Worm (Caenorhabditis elegans) whole organism, L4 larva: ENCODE data around the gene col-38.

Source experiments
- D1046.2 ChIP-seq: fragments of 200-800 bp; sonication (Bioruptor generic); IDR thresholded peaks from 2 replicates; pipeline ENCODE4 v1.3.6; 2022; ENCODE audit warnings: missing genetic modification characterization, missing compliant biosample characterization
- F44E2.7 ChIP-seq: fragments of 200-800 bp; sonication (Bioruptor generic); IDR thresholded peaks from 2 replicates; pipeline ENCODE4 v2.1.2; 2022; ENCODE audit warnings: missing genetic modification characterization, missing compliant biosample characterization
- R02D3.7 ChIP-seq: fragments of 150-350 bp; sonication (generic microtip); optimal IDR thresholded peaks from 3 replicates; lab custom pipeline; 2014; ENCODE audit warnings: missing biosample characterization, missing genetic modification characterization
- T20F7.1 ChIP-seq: fragments of 200-800 bp; sonication (Bioruptor generic); optimal IDR thresholded peaks from 2 replicates; lab custom pipeline; 2018; ENCODE audit warnings: mild to moderate bottlenecking, missing genetic modification characterization, missing compliant biosample characterization
- Y105C5A.15 ChIP-seq: fragments of 200-800 bp; sonication (Bioruptor generic); IDR thresholded peaks from 2 replicates; pipeline ENCODE4 v1.3.6; 2022; ENCODE audit warnings: missing genetic modification characterization, missing compliant biosample characterization
- Y75B8A.6 ChIP-seq: fragments of 200-800 bp; sonication (Bioruptor generic); IDR thresholded peaks from 2 replicates; pipeline ENCODE4 v1.3.6; 2022; ENCODE audit warnings: missing genetic modification reagents, missing genetic modification characterization, missing compliant biosample characterization
- ZK337.2 ChIP-seq: fragments of 200-800 bp; sonication (Bioruptor generic); IDR thresholded peaks from 2 replicates; pipeline ENCODE4 v1.3.6; 2022; ENCODE audit warnings: missing genetic modification reagents, missing genetic modification characterization, missing compliant biosample characterization
- ZK546.5 ChIP-seq, 2 experiments: sonication (generic microtip); optimal IDR thresholded peaks; 2 replicates each; lab custom pipeline; 2017; ENCODE audit warnings: missing biosample characterization in 2 of 2, missing genetic modification characterization in 2 of 2
- aly-2 ChIP-seq: sonication (generic microtip); optimal IDR thresholded peaks from 2 replicates; lab custom pipeline; 2018; ENCODE audit warnings: missing biosample characterization, missing genetic modification characterization
- ama-1 ChIP-seq: fragments of 150-350 bp; optimal IDR thresholded peaks from 2 replicates; lab custom pipeline; 2014; ENCODE audit warnings: inconsistent platforms, mixed read lengths
- arid-1 ChIP-seq: fragments of 200-800 bp; sonication (Bioruptor generic); conservative IDR thresholded peaks from 2 replicates; pipeline ENCODE4 v1.3.6; 2022; ENCODE audit warnings: missing genetic modification reagents, missing genetic modification characterization, missing compliant biosample characterization
- ceh-28 ChIP-seq: fragments of 150-350 bp; optimal IDR thresholded peaks from 2 replicates; lab custom pipeline; 2014; ENCODE audit warnings: missing biosample characterization, missing genetic modification reagents, missing genetic modification characterization
- ceh-32 ChIP-seq: sonication (generic microtip); optimal IDR thresholded peaks from 2 replicates; lab custom pipeline; 2016; ENCODE audit warnings: mild to moderate bottlenecking, missing genetic modification characterization, missing compliant biosample characterization; ENCODE audit not compliant: poor library complexity
- ceh-82 ChIP-seq: sonication (generic microtip); optimal IDR thresholded peaks from 2 replicates; lab custom pipeline; 2017; ENCODE audit warnings: missing biosample characterization, missing genetic modification characterization
- ces-1 ChIP-seq: fragments of 150-350 bp; sonication (generic microtip); optimal IDR thresholded peaks from 4 replicates; lab custom pipeline; 2014; ENCODE audit warnings: missing biosample characterization, missing genetic modification reagents, missing genetic modification characterization
- dmd-6 ChIP-seq: fragments of 200-800 bp; sonication (Bioruptor generic); IDR thresholded peaks from 2 replicates; pipeline ENCODE4 v1.3.6; 2022; ENCODE audit warnings: missing genetic modification reagents, missing genetic modification characterization, missing compliant biosample characterization
- duxl-1 ChIP-seq: sonication (generic microtip); optimal IDR thresholded peaks from 2 replicates; lab custom pipeline; 2016; ENCODE audit warnings: mild to moderate bottlenecking, missing genetic modification characterization, moderate library complexity, missing compliant biosample characterization; ENCODE audit not compliant: poor library complexity
- dve-1 ChIP-seq: sonication (generic microtip); optimal IDR thresholded peaks from 2 replicates; lab custom pipeline; 2017; ENCODE audit warnings: antibody characterized with exemption, mild to moderate bottlenecking, missing genetic modification characterization, missing compliant biosample characterization; ENCODE audit not compliant: insufficient read depth
- egl-43 ChIP-seq: fragments of 200-800 bp; sonication (Bioruptor generic); IDR thresholded peaks from 2 replicates; pipeline ENCODE4 v1.3.6; 2022; ENCODE audit warnings: missing genetic modification reagents, missing genetic modification characterization, missing compliant biosample characterization
- fkh-10 ChIP-seq: fragments of 150-350 bp; optimal IDR thresholded peaks from 2 replicates; lab custom pipeline; 2014; ENCODE audit warnings: missing biosample characterization, missing genetic modification reagents, missing genetic modification characterization
- gei-8 ChIP-seq: fragments of 200-800 bp; sonication (Bioruptor generic); optimal IDR thresholded peaks from 2 replicates; lab custom pipeline; 2018; ENCODE audit warnings: mild to moderate bottlenecking, missing genetic modification characterization, missing compliant biosample characterization
- hif-1 ChIP-seq, 2 experiments: sonication (generic microtip); optimal IDR thresholded peaks; 2 replicates each; lab custom pipeline; 2016 to 2017; ENCODE audit warnings: missing compliant biosample characterization in 2 of 2, missing genetic modification characterization in 2 of 2, missing genetic modification reagents in 2 of 2, missing genotype in 2 of 2, mild to moderate bottlenecking in 1 of 2
- hlh-11 ChIP-seq: fragments of 200-800 bp; sonication (Bioruptor generic); optimal IDR thresholded peaks from 2 replicates; lab custom pipeline; 2018; ENCODE audit warnings: mild to moderate bottlenecking, missing genetic modification characterization, missing compliant biosample characterization
- hlh-30 ChIP-seq: sonication (generic microtip); optimal IDR thresholded peaks from 2 replicates; lab custom pipeline; 2017; ENCODE audit warnings: antibody characterized with exemption, mild to moderate bottlenecking, missing genetic modification characterization, missing compliant biosample characterization; ENCODE audit not compliant: insufficient read depth
- jun-1 ChIP-seq: fragments of 150-350 bp; optimal IDR thresholded peaks from 2 replicates; lab custom pipeline; 2014; ENCODE audit warnings: missing biosample characterization, missing genetic modification reagents, missing genetic modification characterization
- lim-7 ChIP-seq: fragments of 200-800 bp; sonication (Bioruptor generic); IDR thresholded peaks from 2 replicates; pipeline ENCODE4 v1.3.6; 2022; ENCODE audit warnings: missing genetic modification characterization, missing compliant biosample characterization
- lin-1 ChIP-seq: fragments of 200-800 bp; sonication (Bioruptor generic); IDR thresholded peaks from 2 replicates; pipeline ENCODE4 v1.3.6; 2022; ENCODE audit warnings: missing genetic modification reagents, missing genetic modification characterization, missing compliant biosample characterization
- lin-13 ChIP-seq: fragments of 150-350 bp; optimal IDR thresholded peaks from 2 replicates; lab custom pipeline; 2014; ENCODE audit warnings: missing biosample characterization, missing genetic modification reagents, missing genetic modification characterization
- lin-29 ChIP-seq: fragments of 200-800 bp; sonication (Bioruptor generic); IDR thresholded peaks from 2 replicates; pipeline ENCODE4 v1.3.6; 2022; ENCODE audit warnings: missing genetic modification reagents, missing genetic modification characterization, missing compliant biosample characterization
- lin-38 ChIP-seq: fragments of 200-800 bp; sonication (Bioruptor generic); IDR thresholded peaks from 2 replicates; pipeline ENCODE4 v1.3.6; 2022; ENCODE audit warnings: missing genetic modification reagents, missing genetic modification characterization, missing compliant biosample characterization
- lin-39 ChIP-seq: fragments of 150-350 bp; optimal IDR thresholded peaks from 2 replicates; lab custom pipeline; 2014; ENCODE audit warnings: missing biosample characterization, missing genetic modification reagents, missing genetic modification characterization
- lsy-2 ChIP-seq, 2 experiments: fragments of 150-350 bp in 1 of 2; sonication (generic microtip) in 1 of 2; optimal IDR thresholded peaks; 2 replicates each; lab custom pipeline; 2014 to 2017; ENCODE audit warnings: missing biosample characterization in 2 of 2, missing genetic modification characterization in 2 of 2
- madf-5 ChIP-seq, 2 experiments: fragments of 200-800 bp; sonication (Bioruptor generic); IDR thresholded peaks; 2 replicates each; pipeline ENCODE4 v1.3.6; 2022; ENCODE audit warnings: missing compliant biosample characterization in 2 of 2, missing genetic modification characterization in 2 of 2
- madf-9 ChIP-seq: fragments of 200-800 bp; sonication (Bioruptor generic); conservative IDR thresholded peaks from 2 replicates; pipeline ENCODE4 v1.3.6; 2022; ENCODE audit warnings: missing genetic modification reagents, missing genetic modification characterization, missing compliant biosample characterization
- mxl-3 ChIP-seq: fragments of 200-800 bp; sonication (Bioruptor generic); optimal IDR thresholded peaks from 2 replicates; lab custom pipeline; 2018; ENCODE audit warnings: mild to moderate bottlenecking, missing genetic modification characterization, missing compliant biosample characterization
- nhr-11 ChIP-seq: fragments of 150-350 bp; optimal IDR thresholded peaks from 2 replicates; lab custom pipeline; 2014; ENCODE audit warnings: missing biosample characterization, missing genetic modification characterization
- nhr-25 ChIP-seq: sonication (generic microtip); optimal IDR thresholded peaks from 2 replicates; lab custom pipeline; 2017; ENCODE audit warnings: missing genetic modification characterization, mild to moderate bottlenecking, missing compliant biosample characterization, antibody characterized with exemption, moderate library complexity, borderline replicate concordance; ENCODE audit not compliant: insufficient read depth
- nhr-41 ChIP-seq: fragments of 200-800 bp; sonication (Bioruptor generic); IDR thresholded peaks from 2 replicates; pipeline ENCODE4 v1.3.6; 2022; ENCODE audit warnings: missing genetic modification reagents, missing genetic modification characterization, missing compliant biosample characterization
- nhr-48 ChIP-seq: sonication (generic microtip); optimal IDR thresholded peaks from 2 replicates; lab custom pipeline; 2016; ENCODE audit warnings: mild to moderate bottlenecking, missing genetic modification characterization, missing compliant biosample characterization
- pqm-1 ChIP-seq: sonication (generic microtip); optimal IDR thresholded peaks from 2 replicates; lab custom pipeline; 2017; ENCODE audit warnings: missing biosample characterization, missing genetic modification characterization
- rbr-2 ChIP-seq: sonication (generic microtip); optimal IDR thresholded peaks from 2 replicates; lab custom pipeline; 2016; ENCODE audit warnings: missing genotype, missing genetic modification characterization, missing compliant biosample characterization
- saeg-2 ChIP-seq: fragments of 200-800 bp; sonication (Bioruptor generic); IDR thresholded peaks from 2 replicates; pipeline ENCODE4 v1.3.6; 2022; ENCODE audit warnings: missing genetic modification reagents, missing genetic modification characterization, missing compliant biosample characterization
- sdz-12 ChIP-seq: fragments of 200-800 bp; sonication (Bioruptor generic); optimal IDR thresholded peaks from 2 replicates; lab custom pipeline; 2018; ENCODE audit warnings: mild to moderate bottlenecking, missing genetic modification characterization, missing compliant biosample characterization
- set-16 ChIP-seq: fragments of 200-800 bp; sonication (Bioruptor generic); IDR thresholded peaks from 2 replicates; pipeline ENCODE4 v1.3.6; 2022; ENCODE audit warnings: missing genetic modification reagents, missing genetic modification characterization, missing compliant biosample characterization
- skn-1 ChIP-seq: fragments of 150-350 bp; optimal IDR thresholded peaks from 2 replicates; lab custom pipeline; 2014; ENCODE audit warnings: missing biosample characterization, missing genetic modification characterization
- snpc-1.2 ChIP-seq: fragments of 200-800 bp; sonication (Bioruptor generic); IDR thresholded peaks from 2 replicates; pipeline ENCODE4 v1.3.6; 2022; ENCODE audit warnings: missing genetic modification reagents, missing genetic modification characterization, missing compliant biosample characterization
- unc-130 ChIP-seq: sonication (generic microtip); optimal IDR thresholded peaks from 2 replicates; lab custom pipeline; 2016; ENCODE audit warnings: missing genetic modification reagents, missing genetic modification characterization, missing compliant biosample characterization
- zfp-2 ChIP-seq: sonication (generic microtip); optimal IDR thresholded peaks from 2 replicates; lab custom pipeline; 2016; ENCODE audit warnings: mild to moderate bottlenecking, missing genetic modification characterization, missing compliant biosample characterization
- zip-11 ChIP-seq: fragments of 200-800 bp; sonication (Bioruptor generic); IDR thresholded peaks from 2 replicates; pipeline ENCODE4 v1.3.6; 2022; ENCODE audit warnings: missing genetic modification characterization, missing compliant biosample characterization
- zip-2 ChIP-seq: fragments of 150-350 bp; optimal IDR thresholded peaks from 2 replicates; lab custom pipeline; 2014; ENCODE audit warnings: missing biosample characterization, missing genetic modification characterization

col-38 gene

DNA sequence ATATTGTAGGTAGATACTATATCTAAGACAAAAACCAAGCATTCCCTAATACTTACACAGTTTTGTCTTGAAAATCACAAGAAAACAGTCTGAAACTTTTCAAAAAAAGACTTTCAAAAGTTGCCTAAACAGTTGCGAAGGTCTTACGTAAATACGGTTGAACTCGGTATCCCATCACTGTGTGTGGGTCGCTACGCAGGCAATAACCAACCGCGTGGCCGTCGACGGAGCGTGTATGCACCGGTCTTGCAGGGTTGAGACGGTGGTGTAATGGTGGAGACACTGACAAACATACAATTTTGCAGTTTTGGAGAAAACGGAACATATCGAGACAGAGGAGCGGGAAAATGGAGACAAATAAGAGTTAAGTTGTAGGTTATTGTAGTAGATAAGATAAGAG is 7.7 kb downstream of the col-38 start, which contains the start of gene iff-2 (continued):
- TF ChIP-seq nhr-41 (GFP tag; lab: Robert Waterston, UW): peak; percentile 94
- peak; percentile 99 for TF ChIP-seq dmd-6 (GFP tag; lab: Robert Waterston, UW)
- peak; percentile 92 for TF ChIP-seq saeg-2
- peak; percentile 88 for TF ChIP-seq lin-29
- peak; percentile 68 for TF ChIP-seq ama-1 (lab: Kevin White, UChicago)
- TF ChIP-seq ZK337.2: peak; percentile 63; the same call in 1 of the 2 replicates
- peak; percentile 97 for TF ChIP-seq T20F7.1 (GFP tag; lab: Kevin White, UChicago)
- peak; percentile 97 for TF ChIP-seq nhr-25 (tag; lab: Kevin White, UChicago)
- no peak for TF ChIP-seq F44E2.7 (GFP tag; lab: Robert Waterston, UW)
- peak; percentile 50 for TF ChIP-seq R02D3.7 (tag; lab: Kevin White, UChicago)
- peak; percentile 68 for TF ChIP-seq ceh-32 (tag; lab: Kevin White, UChicago)
- no peak; the same call in 1 of the 2 replicates for TF ChIP-seq egl-43 (GFP tag; lab: Robert Waterston, UW)
- peak; percentile 89 for TF ChIP-seq zip-2 (tag; lab: Kevin White, UChicago)
- TF ChIP-seq nhr-48 (tag; lab: Kevin White, UChicago): peak; percentile 95
- TF ChIP-seq Y75B8A.6 (GFP tag; lab: Robert Waterston, UW): peak; percentile 96
- TF ChIP-seq hif-1 (tag; optimal IDR thresholded peaks at IDR 0.05; lab: Kevin White, UChicago): peak; percentile 88 to 96
- peak; percentile 41 for TF ChIP-seq ceh-28
- TF ChIP-seq rbr-2 (tag; lab: Kevin White, UChicago): peak; percentile 99
- TF ChIP-seq snpc-1.2 (GFP tag; lab: Robert Waterston, UW): no peak
- TF ChIP-seq hlh-11 (tag; lab: Kevin White, UChicago): peak; percentile 99
- peak; percentile 100 for TF ChIP-seq dve-1 (tag; lab: Kevin White, UChicago)
- TF ChIP-seq zfp-2 (tag; lab: Kevin White, UChicago): peak; percentile 100
- peak; percentile 51 for TF ChIP-seq unc-130 (GFP tag; lab: Kevin White, UChicago)
- peak; percentile 100 for TF ChIP-seq hlh-30 (tag; lab: Kevin White, UChicago)
- TF ChIP-seq lin-39 (tag; lab: Kevin White, UChicago): no peak
- TF ChIP-seq ceh-82: peak; percentile 12
- no peak for TF ChIP-seq Y105C5A.15 (GFP tag; lab: Robert Waterston, UW)
- TF ChIP-seq aly-2 (tag; lab: Kevin White, UChicago): peak; percentile 19
- peak in 1 of 2 experiments; percentile 89; a peak in 1 of 4 replicates for TF ChIP-seq madf-5 (GFP tag; IDR thresholded peaks at IDR 0.05; lab: Robert Waterston, UW)
- peak; percentile 47 to 92 for TF ChIP-seq ZK546.5 (tag; optimal IDR thresholded peaks at IDR 0.05; lab: Kevin White, UChicago)
- TF ChIP-seq skn-1 (tag; lab: Kevin White, UChicago): peak; percentile 95
- peak; percentile 97 for TF ChIP-seq arid-1 (GFP tag; lab: Robert Waterston, UW)
- TF ChIP-seq lim-7 (GFP tag; lab: Robert Waterston, UW): peak; percentile 70; the same call in 1 of the 2 replicates
- TF ChIP-seq nhr-11 (tag; lab: Kevin White, UChicago): peak; percentile 100
- peak; percentile 60 for TF ChIP-seq sdz-12 (GFP tag; lab: Kevin White, UChicago)
- TF ChIP-seq D1046.2 (GFP tag; lab: Robert Waterston, UW): peak; percentile 94
- peak; percentile 73 for TF ChIP-seq set-16 (GFP tag; lab: Robert Waterston, UW)
- peak; percentile 92 for TF ChIP-seq pqm-1 (tag; lab: Kevin White, UChicago)
- TF ChIP-seq lin-13 (GFP tag; lab: Kevin White, UChicago): peak; percentile 99
- TF ChIP-seq duxl-1: peak; percentile 97
- peak; percentile 99 for TF ChIP-seq fkh-10 (GFP tag; lab: Kevin White, UChicago)
- TF ChIP-seq lin-38 (GFP tag; lab: Robert Waterston, UW): peak; percentile 100
- TF ChIP-seq jun-1 (tag; lab: Kevin White, UChicago): peak; percentile 97
- TF ChIP-seq ces-1 (GFP tag; lab: Kevin White, UChicago): peak; percentile 77
- peak; percentile 100 for TF ChIP-seq mxl-3 (GFP tag; lab: Kevin White, UChicago)
- peak; percentile 95 for TF ChIP-seq madf-9
- peak; percentile 96 for TF ChIP-seq lin-1 (GFP tag; lab: Robert Waterston, UW)
- TF ChIP-seq zip-11: no peak
- peak; percentile 97 to 98 for TF ChIP-seq lsy-2 (tag; optimal IDR thresholded peaks at IDR 0.05; lab: Kevin White, UChicago)
- peak; percentile 58 for TF ChIP-seq gei-8 (GFP tag; lab: Kevin White, UChicago)
